Worm (Caenorhabditis elegans) whole organism, L4/young adult: ENCODE measurements around the gene ndub-11.

ENCODE experiments used
- dao-5 ChIP-seq: sonication (generic microtip); optimal IDR thresholded peaks from 2 replicates; lab custom pipeline; 2016; ENCODE audit warnings: missing genotype, missing genetic modification characterization, moderate library complexity, missing compliant biosample characterization
- him-1 ChIP-seq: sonication (generic microtip); optimal IDR thresholded peaks from 2 replicates; lab custom pipeline; 2016; ENCODE audit warnings: missing genotype, missing genetic modification reagents, missing genetic modification characterization, missing compliant biosample characterization

DNA sequence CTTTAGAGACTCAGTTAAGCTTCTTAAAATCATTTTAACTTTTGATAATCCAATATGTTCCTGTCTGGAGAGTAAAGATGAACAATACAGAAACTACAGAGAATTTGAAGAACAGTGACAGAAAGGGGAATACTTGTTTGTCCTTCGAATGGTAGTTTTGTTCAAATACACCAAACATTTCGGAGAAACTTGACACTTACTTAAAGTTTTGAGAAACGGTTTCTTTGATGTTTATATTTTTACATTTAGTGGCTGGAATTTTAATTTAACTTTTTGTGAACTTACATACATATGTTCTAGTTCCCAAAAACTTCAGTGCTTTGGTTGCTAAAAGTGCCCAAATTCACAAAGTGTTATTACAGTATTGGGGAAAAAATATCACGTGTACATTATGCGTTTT lies 27.1 kb upstream of the ndub-11 start, which contains the start of gene B0218.5:
- TF ChIP-seq him-1 (tag; lab: Kevin White, UChicago) (no peak), dao-5 (tag; lab: Kevin White, UChicago) (no peak)
